Fruit fly (Drosophila melanogaster) whole organism, embryonic: ENCODE results near the gene mthl1.

ENCODE experiments used
- CG12155 ChIP-seq: fragments of 200-800 bp; sonication (Bioruptor generic); optimal IDR thresholded peaks from 3 replicates; lab custom pipeline; 2016; ENCODE audit warnings: missing biosample characterization, missing genetic modification characterization
- CG13624 ChIP-seq: fragments of 200-800 bp; sonication (Bioruptor generic); optimal IDR thresholded peaks from 2 replicates; lab custom pipeline; 2016; ENCODE audit warnings: missing biosample characterization, missing genetic modification characterization
- CG13894 ChIP-seq: fragments of 200-800 bp; sonication (Bioruptor generic); optimal IDR thresholded peaks from 3 replicates; lab custom pipeline; 2018; ENCODE audit warnings: missing biosample characterization, mild to moderate bottlenecking, missing genetic modification characterization, moderate library complexity
- CG14710 ChIP-seq: fragments of 200-800 bp; sonication (Bioruptor generic); optimal IDR thresholded peaks from 3 replicates; lab custom pipeline; 2019; ENCODE audit warnings: missing biosample characterization, mild to moderate bottlenecking, missing genetic modification characterization, moderate library complexity
- CG15073 ChIP-seq: fragments of 200-800 bp; sonication (Bioruptor generic); optimal IDR thresholded peaks from 2 replicates; lab custom pipeline; 2016; ENCODE audit warnings: missing biosample characterization, missing genetic modification characterization
- CG15269 ChIP-seq: fragments of 200-800 bp; sonication (Bioruptor generic); optimal IDR thresholded peaks from 2 replicates; lab custom pipeline; 2018; ENCODE audit warnings: missing biosample characterization, mild to moderate bottlenecking, missing genetic modification characterization, moderate library complexity
- CG1602 ChIP-seq: fragments of 200-800 bp; sonication (Bioruptor generic); optimal IDR thresholded peaks from 3 replicates; lab custom pipeline; 2016; ENCODE audit warnings: missing biosample characterization, missing genetic modification characterization
- CG17361 ChIP-seq: fragments of 200-800 bp; sonication (Bioruptor generic); IDR thresholded peaks from 3 replicates; pipeline ENCODE4 v1.3.6; 2022; ENCODE audit warnings: missing biosample characterization, missing genetic modification characterization
- CG31388 ChIP-seq: fragments of 200-800 bp; sonication (Bioruptor generic); optimal IDR thresholded peaks from 2 replicates; lab custom pipeline; 2016; ENCODE audit warnings: missing biosample characterization, missing genetic modification characterization
- CG3163 ChIP-seq: fragments of 200-800 bp; sonication (Bioruptor generic); optimal IDR thresholded peaks from 3 replicates; lab custom pipeline; 2016; ENCODE audit warnings: missing biosample characterization, missing genetic modification characterization
- CG32532 ChIP-seq: fragments of 200-800 bp; sonication (Bioruptor generic); IDR thresholded peaks from 2 replicates; pipeline ENCODE4 v1.3.6; 2022; ENCODE audit warnings: missing biosample characterization, missing genetic modification characterization
- CG34224 ChIP-seq: fragments of 200-800 bp; sonication (Bioruptor generic); IDR thresholded peaks from 3 replicates; pipeline ENCODE4 v1.3.6; 2022; ENCODE audit warnings: missing biosample characterization, missing genetic modification characterization; ENCODE audit not compliant: partially characterized antibody
- CG3838 ChIP-seq: fragments of 200-800 bp; sonication (Bioruptor generic); optimal IDR thresholded peaks from 3 replicates; lab custom pipeline; 2016; ENCODE audit warnings: missing biosample characterization, missing genetic modification characterization
- CG4854 ChIP-seq: fragments of 200-800 bp; sonication (Bioruptor generic); optimal IDR thresholded peaks from 2 replicates; lab custom pipeline; 2016; ENCODE audit warnings: missing biosample characterization, missing genetic modification characterization, inconsistent platforms
- CG5245 ChIP-seq: fragments of 200-800 bp; sonication (Bioruptor generic); optimal IDR thresholded peaks from 3 replicates; lab custom pipeline; 2016; ENCODE audit warnings: missing biosample characterization, missing genetic modification characterization
- CG6854 ChIP-seq: fragments of 200-800 bp; sonication (Bioruptor generic); optimal IDR thresholded peaks from 3 replicates; lab custom pipeline; 2017; ENCODE audit warnings: missing biosample characterization, mild to moderate bottlenecking, missing genetic modification characterization
- CG7372 ChIP-seq: fragments of 200-800 bp; sonication (Bioruptor generic); IDR thresholded peaks from 2 replicates; pipeline ENCODE4 v1.3.6; 2022; ENCODE audit warnings: missing biosample characterization, missing genetic modification characterization
- CG9817 ChIP-seq: fragments of 200-800 bp; sonication (Bioruptor generic); optimal IDR thresholded peaks from 2 replicates; lab custom pipeline; 2018; ENCODE audit warnings: missing biosample characterization, mild to moderate bottlenecking, missing genetic modification characterization, moderate library complexity
- CG9876 ChIP-seq: fragments of 200-800 bp; sonication (Bioruptor generic); optimal IDR thresholded peaks from 2 replicates; lab custom pipeline; 2016; ENCODE audit warnings: missing biosample characterization, missing genetic modification characterization
- CTCF ChIP-seq: fragments of 200-800 bp; sonication (Bioruptor generic); optimal IDR thresholded peaks from 2 replicates; lab custom pipeline; 2017; ENCODE audit warnings: missing biosample characterization, mild to moderate bottlenecking, missing genetic modification characterization, moderate library complexity
- Dfd ChIP-seq, 2 experiments: fragments of >200 bp; optimal IDR thresholded peaks; 2 replicates each; lab custom pipeline; 2017; ENCODE audit warnings: missing biosample characterization in 2 of 2, missing genetic modification characterization in 2 of 2
- Ets65A ChIP-seq: fragments of 200-800 bp; sonication (Bioruptor generic); peaks from one replicate; lab custom pipeline; 2016; ENCODE audit warnings: missing biosample characterization, missing genetic modification characterization
- Ets97D ChIP-seq: fragments of 200-800 bp; sonication (Bioruptor generic); optimal IDR thresholded peaks from 3 replicates; lab custom pipeline; 2016; ENCODE audit warnings: missing biosample characterization, missing genetic modification characterization
- Hand ChIP-seq: fragments of 200-800 bp; sonication (Bioruptor generic); optimal IDR thresholded peaks from 2 replicates; lab custom pipeline; 2017; ENCODE audit warnings: mild to moderate bottlenecking, missing biosample characterization, missing genetic modification reagents, missing genetic modification characterization
- Mes4 ChIP-seq: fragments of 200-800 bp; sonication (Bioruptor generic); optimal IDR thresholded peaks from 2 replicates; lab custom pipeline; 2016; ENCODE audit warnings: missing biosample characterization, missing genetic modification characterization
- NK7.1 ChIP-seq: fragments of 200-800 bp; sonication (Bioruptor generic); optimal IDR thresholded peaks from 3 replicates; lab custom pipeline; 2016; ENCODE audit warnings: missing biosample characterization, missing genetic modification characterization
- Nf-YB ChIP-seq: fragments of 200-800 bp; sonication (Bioruptor generic); optimal IDR thresholded peaks from 3 replicates; lab custom pipeline; 2019; ENCODE audit warnings: missing biosample characterization, mild to moderate bottlenecking, missing genetic modification characterization, moderate library complexity
- NfI ChIP-seq: fragments of 200-800 bp; sonication (Bioruptor generic); optimal IDR thresholded peaks from 3 replicates; lab custom pipeline; 2018; ENCODE audit warnings: missing biosample characterization, mild to moderate bottlenecking, missing genetic modification characterization, moderate library complexity
- Oli ChIP-seq: fragments of 200-800 bp; sonication (Bioruptor generic); optimal IDR thresholded peaks from 2 replicates; lab custom pipeline; 2018; ENCODE audit warnings: missing biosample characterization, mild to moderate bottlenecking, missing genetic modification characterization, moderate library complexity
- Opbp ChIP-seq: fragments of 200-800 bp; sonication (Bioruptor generic); IDR thresholded peaks from 3 replicates; pipeline ENCODE4 v1.3.6; 2022; ENCODE audit warnings: missing biosample characterization, missing genetic modification characterization; ENCODE audit not compliant: partially characterized antibody
- Optix ChIP-seq: fragments of 200-800 bp; sonication (Bioruptor generic); IDR thresholded peaks from 3 replicates; pipeline ENCODE4 v1.3.6; 2022; ENCODE audit warnings: missing biosample characterization, missing genetic modification characterization
- Six4 ChIP-seq: fragments of 200-800 bp; sonication (Bioruptor generic); optimal IDR thresholded peaks from 2 replicates; lab custom pipeline; 2016; ENCODE audit warnings: missing biosample characterization, missing genetic modification characterization
- Spps ChIP-seq: fragments of 200-800 bp; sonication (Bioruptor generic); optimal IDR thresholded peaks from 2 replicates; lab custom pipeline; 2018; ENCODE audit warnings: missing biosample characterization, mild to moderate bottlenecking, missing genetic modification characterization
- Sry-β ChIP-seq: fragments of 200-800 bp; sonication (Bioruptor generic); optimal IDR thresholded peaks from 2 replicates; lab custom pipeline; 2018; ENCODE audit warnings: missing biosample characterization, mild to moderate bottlenecking, missing genetic modification characterization, moderate library complexity
- YL-1 ChIP-seq: fragments of 200-800 bp; sonication (Bioruptor generic); optimal IDR thresholded peaks from 3 replicates; lab custom pipeline; 2017; ENCODE audit warnings: missing biosample characterization, mild to moderate bottlenecking, missing genetic modification characterization
- ato ChIP-seq: fragments of 200-800 bp; sonication (Bioruptor generic); IDR thresholded peaks from 2 replicates; pipeline ENCODE4 v1.3.6; 2022; ENCODE audit warnings: missing biosample characterization, missing genetic modification characterization; ENCODE audit not compliant: partially characterized antibody
- bsh ChIP-seq, 2 experiments: fragments of 200-800 bp; sonication (Bioruptor generic); optimal IDR thresholded peaks; 2 replicates each; lab custom pipeline; 2017 to 2018; ENCODE audit warnings: mild to moderate bottlenecking in 2 of 2, missing biosample characterization in 2 of 2, missing genetic modification characterization in 2 of 2, moderate library complexity in 1 of 2
- cas ChIP-seq: fragments of 200-800 bp; sonication (Bioruptor generic); IDR thresholded peaks from 2 replicates; pipeline ENCODE4 v1.3.6; 2022; ENCODE audit warnings: missing biosample characterization, missing genetic modification characterization
- cg ChIP-seq: fragments of 200-800 bp; sonication (Bioruptor generic); optimal IDR thresholded peaks from 3 replicates; lab custom pipeline; 2019; ENCODE audit warnings: missing biosample characterization, mild to moderate bottlenecking, missing genetic modification characterization, moderate library complexity
- fd96Cb ChIP-seq: fragments of 200-800 bp; sonication (Bioruptor generic); optimal IDR thresholded peaks from 2 replicates; lab custom pipeline; 2018; ENCODE audit warnings: missing biosample characterization, mild to moderate bottlenecking, missing genetic modification characterization, moderate library complexity
- jigr1 ChIP-seq: fragments of 200-800 bp; sonication (Bioruptor generic); IDR thresholded peaks from 3 replicates; pipeline ENCODE4 v1.3.6; 2022; ENCODE audit warnings: missing biosample characterization, missing genetic modification characterization
- mam ChIP-seq: fragments of 200-800 bp; sonication (Bioruptor generic); optimal IDR thresholded peaks from 3 replicates; lab custom pipeline; 2016; ENCODE audit warnings: missing biosample characterization, missing genetic modification characterization
- pan ChIP-seq, 4 experiments: fragments of >200 bp in 3 of 4; fragments of 200-800 bp in 1 of 4; sonication (Bioruptor generic) in 1 of 4; optimal IDR thresholded peaks in 3 of 4; IDR thresholded peaks in 1 of 4; 2 replicates each; pipeline versions ENCODE4 v1.3.6 to Lab custom; 2017 to 2022; ENCODE audit warnings: missing biosample characterization in 2 of 4, missing genetic modification characterization in 2 of 4, mixed read lengths in 1 of 4
- pb ChIP-seq: fragments of 200-800 bp; sonication (Bioruptor generic); optimal IDR thresholded peaks from 3 replicates; lab custom pipeline; 2016; ENCODE audit warnings: missing biosample characterization, missing genetic modification characterization
- psq ChIP-seq: fragments of 200-800 bp; sonication (Bioruptor generic); optimal IDR thresholded peaks from 2 replicates; lab custom pipeline; 2017; ENCODE audit warnings: missing biosample characterization, missing genetic modification characterization
- sens ChIP-seq: fragments of 200-800 bp; sonication (Bioruptor generic); peaks from one replicate; lab custom pipeline; 2016; ENCODE audit warnings: missing biosample characterization, missing genetic modification characterization
- sisA ChIP-seq: fragments of 200-800 bp; sonication (Bioruptor generic); IDR thresholded peaks from 2 replicates; pipeline ENCODE4 v1.3.6; 2022; ENCODE audit warnings: missing biosample characterization, missing genetic modification characterization
- slbo ChIP-seq: fragments of 200-800 bp; sonication (Bioruptor generic); IDR thresholded peaks from 2 replicates; pipeline ENCODE4 v1.3.6; 2022; ENCODE audit warnings: missing biosample characterization, missing genetic modification characterization
- stwl ChIP-seq: fragments of 200-800 bp; sonication (Bioruptor generic); optimal IDR thresholded peaks from 3 replicates; lab custom pipeline; 2018; ENCODE audit warnings: missing biosample characterization, mild to moderate bottlenecking, missing genetic modification characterization, moderate library complexity
- toy ChIP-seq: fragments of 200-800 bp; sonication (Bioruptor generic); IDR thresholded peaks from 2 replicates; pipeline ENCODE4 v1.3.6; 2022; ENCODE audit warnings: missing biosample characterization, missing genetic modification characterization
- trh ChIP-seq: fragments of 200-800 bp; sonication (Bioruptor generic); optimal IDR thresholded peaks from 2 replicates; lab custom pipeline; 2016; ENCODE audit warnings: missing biosample characterization, missing genetic modification characterization
- wek ChIP-seq: fragments of 200-800 bp; sonication (Bioruptor generic); optimal IDR thresholded peaks from 3 replicates; lab custom pipeline; 2018; ENCODE audit warnings: missing biosample characterization, mild to moderate bottlenecking, missing genetic modification characterization, moderate library complexity

mthl1 gene

dm6 chrX:16683765-16684164, 43.0 kb downstream of the mthl1 start, which contains the start of gene Axs (continued):
- TF ChIP-seq CG15073 (GFP tag; lab: Kevin White, UChicago) (no peak), Opbp (GFP tag; lab: Robert Waterston, UW) (peak; percentile 84), bsh (GFP tag; optimal IDR thresholded peaks at IDR 0.05; lab: Kevin White, UChicago) (no peak), sisA (no peak), Hand (GFP tag; lab: Kevin White, UChicago) (no peak), CG13624 (GFP tag; lab: Kevin White, UChicago) (peak; percentile 6), trh (GFP tag; lab: Kevin White, UChicago) (no peak), toy (no peak), YL-1 (GFP tag; lab: Kevin White, UChicago) (peak; percentile 41), Dfd (GFP tag; optimal IDR thresholded peaks at IDR 0.05; lab: Kevin White, UChicago) (peak in 1 of 2 experiments; percentile 31), CG32532 (GFP tag; lab: Robert Waterston, UW) (no peak), Mes4 (GFP tag; lab: Kevin White, UChicago) (peak; percentile 29), CG3163 (GFP tag; lab: Kevin White, UChicago) (no peak), Ets97D (GFP tag; lab: Kevin White, UChicago) (peak; percentile 81), CG15269 (no peak), cas (GFP tag; lab: Robert Waterston, UW) (no peak), Optix (GFP tag; lab: Robert Waterston, UW) (no peak), Nf-YB (GFP tag; lab: Kevin White, UChicago) (no peak), CG4854 (no peak), jigr1 (GFP tag; lab: Robert Waterston, UW) (no peak), CG17361 (GFP tag; lab: Robert Waterston, UW) (no peak), CG7372 (GFP tag; lab: Robert Waterston, UW) (no peak), CG6854 (no peak), CG5245 (GFP tag; lab: Kevin White, UChicago) (no peak), CG13894 (tag; lab: Kevin White, UChicago) (no peak), CG1602 (GFP tag; lab: Kevin White, UChicago) (no peak), pan (optimal IDR thresholded peaks at IDR 0.05; lab: Kevin White, UChicago) (no peak), pan (GFP tag; optimal IDR thresholded peaks at IDR 0.05 in 1 of 2, IDR thresholded peaks at IDR 0.05 in 1 of 2) (no peak), Ets65A (GFP tag; lab: Kevin White, UChicago) (peak; percentile 92), Oli (no peak), CG12155 (GFP tag; lab: Kevin White, UChicago) (peak; percentile 99), CG31388 (GFP tag; lab: Kevin White, UChicago) (no peak), Six4 (GFP tag; lab: Kevin White, UChicago) (no peak), pb (GFP tag; lab: Kevin White, UChicago) (peak; percentile 37), ato (GFP tag; lab: Robert Waterston, UW) (peak; percentile 69), CG3838 (GFP tag; lab: Kevin White, UChicago) (no peak), CG14710 (tag; lab: Kevin White, UChicago) (peak; percentile 38), wek (GFP tag; lab: Kevin White, UChicago) (no peak), fd96Cb (no peak), CG34224 (GFP tag; lab: Robert Waterston, UW) (0 out of 3 replicates have a peak, but pooled peaks have one; percentile 35), sens (GFP tag; lab: Kevin White, UChicago) (peak; percentile 76), NK7.1 (GFP tag; lab: Kevin White, UChicago) (no peak), Sry-β (GFP tag; lab: Kevin White, UChicago) (peak; percentile 87), CTCF (GFP tag; lab: Kevin White, UChicago) (peak; percentile 21), stwl (tag; lab: Kevin White, UChicago) (peak; percentile 64), slbo (GFP tag; lab: Robert Waterston, UW) (peak; percentile 52), cg (peak; percentile 13), Spps (no peak), mam (peak; percentile 50), psq (GFP tag; lab: Kevin White, UChicago) (no peak), CG9876 (no peak), NfI (GFP tag; lab: Kevin White, UChicago) (peak; percentile 11), CG9817 (tag; lab: Kevin White, UChicago) (peak; percentile 0)
